Worm (Caenorhabditis elegans) whole organism, L3 larva: ENCODE results near the gene emc-5.

Experiments used
- ZK546.5 ChIP-seq: sonication (generic microtip); optimal IDR thresholded peaks from 2 replicates; lab custom pipeline; 2017; ENCODE audit warnings: missing biosample characterization, missing genetic modification characterization
- ama-1 ChIP-seq: fragments of 150-350 bp; optimal IDR thresholded peaks from 2 replicates; lab custom pipeline; 2018
- elt-3 ChIP-seq, 3 experiments: fragments of 150-350 bp in 1 of 3; sonication (generic microtip) in 2 of 3; optimal IDR thresholded peaks; 2 replicates in 2 of 3; 4 replicates in 1 of 3; lab custom pipeline; 2014 to 2017; ENCODE audit warnings: missing biosample characterization in 3 of 3, missing genetic modification characterization in 3 of 3
- fkh-10 ChIP-seq: sonication (generic microtip); optimal IDR thresholded peaks from 2 replicates; lab custom pipeline; 2017; ENCODE audit warnings: missing biosample characterization, missing genetic modification reagents, missing genetic modification characterization
- nhr-11 ChIP-seq: fragments of 150-350 bp; optimal IDR thresholded peaks from 2 replicates; lab custom pipeline; 2014; ENCODE audit warnings: missing biosample characterization, missing genetic modification characterization
- nhr-43 ChIP-seq: sonication (generic microtip); optimal IDR thresholded peaks from 2 replicates; lab custom pipeline; 2016; ENCODE audit warnings: mild to moderate bottlenecking, missing genetic modification characterization, missing compliant biosample characterization; ENCODE audit not compliant: poor library complexity, severe bottlenecking
- nhr-76 ChIP-seq: fragments of 150-350 bp; sonication (generic microtip); optimal IDR thresholded peaks from 5 replicates; lab custom pipeline; 2014; ENCODE audit warnings: missing biosample characterization, missing genetic modification characterization
- pha-4 ChIP-seq: fragments of 150-350 bp; optimal IDR thresholded peaks from 2 replicates; lab custom pipeline; 2014; ENCODE audit warnings: missing biosample characterization, missing genetic modification reagents, missing genetic modification characterization
- zag-1 ChIP-seq: fragments of 150-350 bp; optimal IDR thresholded peaks from 2 replicates; lab custom pipeline; 2014; ENCODE audit warnings: missing biosample characterization, missing genetic modification characterization

DNA sequence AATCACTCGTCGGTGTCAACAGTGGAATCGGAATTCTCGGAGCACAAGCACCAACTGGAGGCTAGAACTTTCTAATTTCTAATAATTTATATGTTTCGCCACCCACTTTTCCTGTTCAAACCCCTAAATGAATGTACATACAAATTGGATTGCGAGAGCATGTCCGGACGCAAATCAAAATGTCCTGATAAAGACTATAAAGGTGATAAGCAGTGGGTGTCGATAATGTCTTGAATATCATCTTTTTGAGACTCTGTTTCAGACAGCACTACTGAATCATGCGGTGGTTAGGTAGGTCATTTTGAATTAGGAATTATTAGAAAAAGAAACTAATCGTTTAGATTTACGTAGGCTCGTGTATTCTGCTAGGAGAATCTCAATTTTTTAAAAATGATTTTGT, 47.8 kb upstream of the emc-5 start, which contains the start of gene W02B12.1:
- TF ChIP-seq zag-1 = no peak
- no peak for TF ChIP-seq nhr-76
- TF ChIP-seq elt-3 (tag; optimal IDR thresholded peaks at IDR 0.05; lab: Kevin White, UChicago) = no peak
- TF ChIP-seq fkh-10 (GFP tag; lab: Kevin White, UChicago) = no peak
- TF ChIP-seq nhr-43 = no peak
- no peak for TF ChIP-seq ama-1 (lab: Kevin White, UChicago)
- no peak for TF ChIP-seq nhr-11 (tag; lab: Kevin White, UChicago)
- no peak for TF ChIP-seq ZK546.5 (tag; lab: Kevin White, UChicago)
- no peak for TF ChIP-seq pha-4 (tag; lab: Kevin White, UChicago)
